Worm (Caenorhabditis elegans) whole organism, L4/young adult: ENCODE measurements around the gene F15A8.1.

ENCODE experiments used
- W03F9.2 ChIP-seq: fragments of 150-350 bp; optimal IDR thresholded peaks from 2 replicates; lab custom pipeline; 2014; ENCODE audit warnings: missing biosample characterization, missing genetic modification characterization
- dao-5 ChIP-seq: sonication (generic microtip); optimal IDR thresholded peaks from 2 replicates; lab custom pipeline; 2016; ENCODE audit warnings: missing genotype, missing genetic modification characterization, moderate library complexity, missing compliant biosample characterization
- him-1 ChIP-seq: sonication (generic microtip); optimal IDR thresholded peaks from 2 replicates; lab custom pipeline; 2016; ENCODE audit warnings: missing genotype, missing genetic modification reagents, missing genetic modification characterization, missing compliant biosample characterization

DNA sequence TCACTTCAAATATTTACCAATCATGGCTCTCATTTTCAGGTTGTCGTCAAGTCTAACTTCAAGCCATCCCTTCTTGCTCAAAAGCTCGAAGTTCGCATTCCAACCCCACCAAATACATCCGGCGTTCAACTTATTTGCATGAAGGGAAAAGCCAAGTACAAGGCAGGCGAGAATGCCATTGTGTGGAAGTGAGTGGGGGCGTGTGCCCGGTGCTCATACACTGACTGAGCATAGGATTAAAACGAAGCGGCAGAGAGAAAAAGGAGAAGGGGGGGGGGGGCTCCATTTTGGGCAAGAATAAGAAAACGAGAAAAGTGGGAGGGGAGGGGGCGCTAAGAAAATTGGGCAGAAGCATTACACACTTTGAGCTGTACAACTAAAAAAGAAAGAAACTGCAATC, 49.1 kb upstream of the F15A8.1 start:
- TF ChIP-seq him-1 (tag; lab: Kevin White, UChicago) (no peak), W03F9.2 (no peak), dao-5 (no peak)
